Worm (Caenorhabditis elegans): ENCODE measurements around the gene rnr-1.

ce11 chrIII:9269012-9269471, 40.4 kb upstream of the rnr-1 start, which contains the start of gene clip-1:
- no peak for TF ChIP-seq nhr-11 (tag; optimal IDR thresholded peaks at IDR 0.05)
- no peak for TF ChIP-seq elt-1 (tag; optimal IDR thresholded peaks at IDR 0.05)
- TF ChIP-seq ztf-11 (tag; optimal IDR thresholded peaks at IDR 0.05): no peak
- no peak for TF ChIP-seq sea-2 (GFP tag; optimal IDR thresholded peaks at IDR 0.05)
- no peak for TF ChIP-seq nhr-76 (tag; optimal IDR thresholded peaks at IDR 0.05)
- no peak for TF ChIP-seq ceh-28 (tag; optimal IDR thresholded peaks at IDR 0.05)
- peak; percentile 36 for TF ChIP-seq pha-4 (tag; optimal IDR thresholded peaks at IDR 0.05)
- no peak for TF ChIP-seq fos-1 (tag; optimal IDR thresholded peaks at IDR 0.05)
